Worm (Caenorhabditis elegans) whole organism, young adult: Measurements from ENCODE around the gene lgmn-1.

Experiments used
- B0019.2 ChIP-seq: fragments of 200-800 bp; sonication (Bioruptor generic); conservative IDR thresholded peaks from 2 replicates; pipeline ENCODE4 v1.3.6; 2022; ENCODE audit warnings: missing genetic modification reagents, missing genetic modification characterization, missing compliant biosample characterization
- B0336.3 ChIP-seq: fragments of 200-800 bp; sonication (Bioruptor generic); IDR thresholded peaks from 2 replicates; pipeline ENCODE4 v1.3.6; 2022; ENCODE audit warnings: missing genetic modification characterization, missing compliant biosample characterization
- D2030.7 ChIP-seq: fragments of 200-800 bp; sonication (Bioruptor generic); IDR thresholded peaks from 2 replicates; pipeline ENCODE4 v1.3.6; 2022; ENCODE audit warnings: missing genetic modification reagents, missing genetic modification characterization, missing compliant biosample characterization
- F49E8.2 ChIP-seq: sonication (generic microtip); optimal IDR thresholded peaks from 3 replicates; lab custom pipeline; 2017; ENCODE audit warnings: missing genetic modification characterization, mild to moderate bottlenecking, missing compliant biosample characterization, antibody characterized with exemption, moderate library complexity; ENCODE audit not compliant: insufficient read depth
- F57A8.1 ChIP-seq: fragments of 200-800 bp; sonication (Bioruptor generic); optimal IDR thresholded peaks from 2 replicates; lab custom pipeline; 2018; ENCODE audit warnings: mild to moderate bottlenecking, missing genetic modification characterization, moderate library complexity, missing compliant biosample characterization
- ZK185.1 ChIP-seq: sonication (generic microtip); optimal IDR thresholded peaks from 2 replicates; lab custom pipeline; 2016; ENCODE audit warnings: mild to moderate bottlenecking, missing genetic modification characterization, missing compliant biosample characterization; ENCODE audit not compliant: poor library complexity, severe bottlenecking
- aptf-2 ChIP-seq: fragments of 200-800 bp; sonication (Bioruptor generic); conservative IDR thresholded peaks from 2 replicates; pipeline ENCODE4 v1.3.6; 2022; ENCODE audit warnings: missing genetic modification reagents, missing genetic modification characterization, missing compliant biosample characterization
- athp-1 ChIP-seq: sonication (generic microtip); optimal IDR thresholded peaks from 2 replicates; lab custom pipeline; 2017; ENCODE audit warnings: mild to moderate bottlenecking, missing genetic modification characterization, missing compliant biosample characterization
- attf-5 ChIP-seq: fragments of 200-800 bp; sonication (Bioruptor generic); optimal IDR thresholded peaks from 2 replicates; lab custom pipeline; 2018; ENCODE audit warnings: mild to moderate bottlenecking, missing genetic modification characterization, missing compliant biosample characterization
- bed-1 ChIP-seq: fragments of 200-800 bp; sonication (Bioruptor generic); IDR thresholded peaks from 2 replicates; pipeline ENCODE4 v1.3.6; 2022; ENCODE audit warnings: missing genetic modification reagents, missing genetic modification characterization, missing compliant biosample characterization
- cebp-1 ChIP-seq, 2 experiments: fragments of 200-800 bp in 1 of 2; sonication (Bioruptor generic) in 1 of 2; sonication (generic microtip) in 1 of 2; IDR thresholded peaks in 1 of 2; optimal IDR thresholded peaks in 1 of 2; 2 replicates each; pipeline versions ENCODE4 v1.3.6 to Lab custom; 2017 to 2022; ENCODE audit warnings: missing compliant biosample characterization in 2 of 2, missing genetic modification characterization in 2 of 2, mild to moderate bottlenecking in 1 of 2, missing genetic modification reagents in 1 of 2, moderate library complexity in 1 of 2
- ceh-79 ChIP-seq: sonication (generic microtip); optimal IDR thresholded peaks from 2 replicates; lab custom pipeline; 2017; ENCODE audit warnings: mild to moderate bottlenecking, missing genetic modification characterization, missing compliant biosample characterization
- dpff-1 ChIP-seq: sonication (generic microtip); optimal IDR thresholded peaks from 2 replicates; lab custom pipeline; 2017; ENCODE audit warnings: mild to moderate bottlenecking, missing genetic modification characterization, missing compliant biosample characterization
- ets-4 ChIP-seq: fragments of 200-800 bp; sonication (Bioruptor generic); optimal IDR thresholded peaks from 2 replicates; lab custom pipeline; 2018; ENCODE audit warnings: mild to moderate bottlenecking, missing genetic modification characterization, missing compliant biosample characterization
- fkh-3 ChIP-seq: sonication (generic microtip); optimal IDR thresholded peaks from 2 replicates; lab custom pipeline; 2016; ENCODE audit warnings: mild to moderate bottlenecking, missing genetic modification characterization, missing compliant biosample characterization
- gei-17 ChIP-seq: fragments of 200-800 bp; sonication (Bioruptor generic); optimal IDR thresholded peaks from 2 replicates; lab custom pipeline; 2018; ENCODE audit warnings: mild to moderate bottlenecking, missing genetic modification characterization, missing compliant biosample characterization
- hlh-12 ChIP-seq: sonication (generic microtip); optimal IDR thresholded peaks from 2 replicates; lab custom pipeline; 2016; ENCODE audit warnings: missing genetic modification characterization, missing compliant biosample characterization
- hsf-1 ChIP-seq: fragments of 200-800 bp; sonication (Bioruptor generic); IDR thresholded peaks from 2 replicates; pipeline ENCODE4 v1.3.6; 2022; ENCODE audit warnings: missing genetic modification reagents, missing genetic modification characterization, missing compliant biosample characterization
- lin-35 ChIP-seq, 3 experiments: fragments of 150-350 bp in 2 of 3; sonication (generic microtip) in 1 of 3; optimal IDR thresholded peaks; 2 replicates each; lab custom pipeline; 2014 to 2018; ENCODE audit warnings: missing biosample characterization in 3 of 3, missing genetic modification characterization in 3 of 3, missing genetic modification reagents in 3 of 3
- mcd-1 ChIP-seq: fragments of 200-800 bp; sonication (Bioruptor generic); IDR thresholded peaks from 2 replicates; pipeline ENCODE4 v1.3.6; 2022; ENCODE audit warnings: missing genetic modification reagents, missing genetic modification characterization, missing compliant biosample characterization
- nfya-1 ChIP-seq: sonication (generic microtip); optimal IDR thresholded peaks from 2 replicates; lab custom pipeline; 2017; ENCODE audit warnings: antibody characterized with exemption, missing compliant biosample characterization, missing genetic modification characterization, borderline replicate concordance; ENCODE audit not compliant: insufficient read depth
- nhr-80 ChIP-seq: sonication (generic microtip); optimal IDR thresholded peaks from 2 replicates; lab custom pipeline; 2016; ENCODE audit warnings: missing genetic modification characterization, missing compliant biosample characterization
- pbrm-1 ChIP-seq: fragments of 200-800 bp; sonication (Bioruptor generic); IDR thresholded peaks from 2 replicates; pipeline ENCODE4 v1.3.6; 2022; ENCODE audit warnings: missing genetic modification reagents, missing genetic modification characterization, missing compliant biosample characterization
- rcor-1 ChIP-seq: fragments of 200-800 bp; sonication (Bioruptor generic); IDR thresholded peaks from 2 replicates; pipeline ENCODE4 v1.3.6; 2022; ENCODE audit warnings: missing genetic modification reagents, missing genetic modification characterization, missing compliant biosample characterization
- repo-1 ChIP-seq: sonication (generic microtip); optimal IDR thresholded peaks from 2 replicates; lab custom pipeline; 2017; ENCODE audit warnings: mild to moderate bottlenecking, missing genetic modification characterization, missing compliant biosample characterization
- rpc-1 ChIP-seq, 2 experiments: fragments of 150-350 bp in 1 of 2; sonication (generic microtip) in 1 of 2; optimal IDR thresholded peaks; 2 replicates each; lab custom pipeline; 2014 to 2018; ENCODE audit warnings: missing biosample characterization in 1 of 2, missing genetic modification characterization in 1 of 2, missing genetic modification reagents in 1 of 2, missing genotype in 1 of 2
- snpc-3.4 ChIP-seq: sonication (generic microtip); optimal IDR thresholded peaks from 2 replicates; lab custom pipeline; 2017; ENCODE audit warnings: missing genetic modification characterization, mild to moderate bottlenecking, missing compliant biosample characterization, antibody characterized with exemption, moderate library complexity, missing genotype, missing genetic modification reagents
- tbx-9 ChIP-seq: sonication (generic microtip); optimal IDR thresholded peaks from 2 replicates; lab custom pipeline; 2016; ENCODE audit warnings: borderline replicate concordance, missing genetic modification characterization, inconsistent platforms, missing compliant biosample characterization
- unc-130 ChIP-seq: sonication (generic microtip); optimal IDR thresholded peaks from 2 replicates; lab custom pipeline; 2016; ENCODE audit warnings: missing genetic modification reagents, missing genetic modification characterization, missing compliant biosample characterization
- unc-62 ChIP-seq: fragments of 150-350 bp; optimal IDR thresholded peaks from 2 replicates; lab custom pipeline; 2014; ENCODE audit warnings: missing biosample characterization, missing genetic modification reagents, missing genetic modification characterization
- zim-3 ChIP-seq: sonication (generic microtip); optimal IDR thresholded peaks from 2 replicates; lab custom pipeline; 2017; ENCODE audit warnings: mild to moderate bottlenecking, missing genetic modification characterization, moderate library complexity, missing compliant biosample characterization
- ztf-25 ChIP-seq: fragments of 200-800 bp; sonication (Bioruptor generic); IDR thresholded peaks from 2 replicates; pipeline ENCODE4 v1.3.6; 2022; ENCODE audit warnings: missing genetic modification reagents, missing genetic modification characterization, missing compliant biosample characterization
- ztf-6 ChIP-seq: fragments of 200-800 bp; sonication (Bioruptor generic); IDR thresholded peaks from 2 replicates; pipeline ENCODE4 v1.3.6; 2022; ENCODE audit warnings: missing genetic modification reagents, missing genetic modification characterization, missing compliant biosample characterization

Gene lgmn-1

DNA sequence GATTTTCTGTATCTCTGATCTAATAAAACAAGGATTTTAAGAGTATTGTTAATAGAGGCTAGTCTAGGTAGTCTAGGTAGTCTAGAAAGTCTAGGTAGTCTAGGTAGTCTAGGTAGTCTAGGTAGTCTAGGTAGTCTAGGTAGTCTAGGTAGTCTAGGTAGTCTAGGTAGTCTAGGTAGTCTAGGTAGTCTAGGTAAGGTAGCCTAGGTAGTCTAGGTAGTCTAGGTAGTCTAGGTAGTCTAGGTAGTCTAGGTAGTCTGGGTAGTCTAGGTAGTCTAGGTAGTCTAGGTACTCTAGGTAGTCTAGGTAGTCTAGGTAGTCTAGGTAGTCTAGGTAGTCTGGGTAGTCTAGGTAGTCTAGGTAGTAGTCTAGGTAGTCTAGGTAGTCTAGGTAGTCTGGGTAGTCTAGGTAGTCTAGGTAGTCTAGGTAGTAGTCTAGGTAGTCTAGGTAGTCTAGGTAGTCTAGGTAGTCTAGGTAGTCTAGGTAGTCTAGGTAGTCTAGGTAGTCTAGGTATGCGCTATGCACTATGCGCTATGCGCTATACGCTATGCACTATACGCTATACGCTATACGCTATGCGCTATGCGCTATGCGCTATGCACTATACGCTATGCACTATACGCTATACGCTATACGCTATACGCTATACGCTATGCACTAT is 2.8 kb upstream of the lgmn-1 start (continued):
- TF ChIP-seq F57A8.1 (GFP tag; lab: Kevin White, UChicago) = peak; percentile 62
- TF ChIP-seq ets-4 = peak; percentile 2
- TF ChIP-seq fkh-3 (tag; lab: Kevin White, UChicago) = peak; percentile 53
- TF ChIP-seq athp-1 (tag; lab: Kevin White, UChicago) = peak; percentile 60
- peak; percentile 38 for TF ChIP-seq tbx-9 (tag; lab: Kevin White, UChicago)
- peak; percentile 57 for TF ChIP-seq nfya-1 (tag; lab: Kevin White, UChicago)
- peak; percentile 43 for TF ChIP-seq hlh-12 (tag; lab: Kevin White, UChicago)
- peak; percentile 47 for TF ChIP-seq ZK185.1 (tag; lab: Kevin White, UChicago)

DNA sequence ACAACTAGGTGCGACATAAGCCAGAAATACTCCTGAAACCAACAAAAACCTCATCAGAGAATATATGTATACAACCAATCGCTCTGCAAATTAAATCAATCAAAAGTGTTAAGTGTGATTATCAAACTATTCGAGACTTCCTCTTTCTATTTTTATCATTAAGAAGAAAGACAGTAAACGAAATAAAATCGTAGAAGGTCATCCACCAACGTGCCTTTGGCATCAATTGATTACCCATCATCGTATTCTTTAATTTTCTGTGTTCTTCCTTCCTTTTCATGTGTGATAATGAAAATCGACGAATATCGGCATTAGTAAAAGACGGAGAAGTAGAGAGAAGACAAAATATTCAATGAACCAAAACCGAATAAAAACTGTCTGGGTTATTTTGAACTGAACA is 910 bp upstream of the lgmn-1 start:
- TF ChIP-seq F49E8.2 (tag; lab: Kevin White, UChicago) = no peak
- TF ChIP-seq, all 124 proteins: peak for 0

ce11 chrV:12513900-12514299 is 1.0 kb downstream of the lgmn-1 start:
- TF ChIP-seq nhr-80 (tag; lab: Kevin White, UChicago) (peak; percentile 35), cebp-1 (GFP tag; IDR thresholded peaks at IDR 0.05; lab: Robert Waterston, UW) (peak; percentile 79), cebp-1 (tag; optimal IDR thresholded peaks at IDR 0.05; lab: Kevin White, UChicago) (peak; percentile 93), hsf-1 (GFP tag; lab: Robert Waterston, UW) (no peak)

DNA sequence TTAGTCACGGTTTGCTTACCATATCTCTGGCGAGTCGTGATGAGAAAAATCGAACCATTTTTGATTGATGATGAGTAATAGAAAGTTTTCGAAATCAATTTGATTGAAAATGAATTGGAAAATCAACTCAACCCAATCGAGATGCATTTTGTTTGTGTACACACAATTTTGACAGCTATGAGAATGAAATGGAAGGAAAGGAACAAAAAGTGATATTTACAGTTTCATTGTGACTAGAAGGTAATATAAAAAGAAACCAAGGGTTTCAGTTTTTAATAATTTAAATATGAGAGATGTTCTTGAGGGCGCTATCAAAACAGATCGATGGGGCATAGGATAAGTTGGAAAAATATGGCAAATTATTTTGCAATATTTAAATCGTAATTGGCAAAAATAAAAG is 4.3 kb downstream of the lgmn-1 start, which contains the start of gene cal-1:
cal-1 (minus strand) TSS at position 101 of the 400 bp plus-strand sequence.
- TF ChIP-seq ztf-6 = no peak
- TF ChIP-seq unc-62 (GFP tag; lab: Kevin White, UChicago) = peak; percentile 10
- no peak for TF ChIP-seq B0019.2 (GFP tag; lab: Robert Waterston, UW)
- TF ChIP-seq repo-1 (tag; lab: Kevin White, UChicago) = no peak

ce11 chrV:12517757-12518156 is 4.9 kb downstream of the lgmn-1 start:
- no peak for TF ChIP-seq B0336.3 (GFP tag; lab: Robert Waterston, UW)
- no peak for TF ChIP-seq D2030.7 (GFP tag; lab: Robert Waterston, UW)
- TF ChIP-seq unc-130 (GFP tag; lab: Kevin White, UChicago) = no peak
- no peak for TF ChIP-seq ZK185.1 (tag; lab: Kevin White, UChicago)
- TF ChIP-seq aptf-2 (GFP tag; lab: Robert Waterston, UW) = no peak
- TF ChIP-seq ceh-79 = no peak
- TF ChIP-seq ztf-25 (GFP tag; lab: Robert Waterston, UW) = no peak
- no peak for TF ChIP-seq zim-3 (tag; lab: Kevin White, UChicago)
- no peak for TF ChIP-seq snpc-3.4 (tag; lab: Kevin White, UChicago)
- no peak for TF ChIP-seq mcd-1 (GFP tag; lab: Robert Waterston, UW)
- no peak for TF ChIP-seq pbrm-1
- TF ChIP-seq rcor-1 (GFP tag; lab: Robert Waterston, UW) = no peak
- TF ChIP-seq bed-1 (GFP tag; lab: Robert Waterston, UW) = no peak
- TF ChIP-seq lin-35 (GFP tag; optimal IDR thresholded peaks at IDR 0.05; lab: Kevin White, UChicago) = no peak
- TF ChIP-seq gei-17 (GFP tag; lab: Kevin White, UChicago) = no peak
- TF ChIP-seq attf-5 = no peak
- no peak for TF ChIP-seq dpff-1 (tag; lab: Kevin White, UChicago)
- TF ChIP-seq rpc-1 (optimal IDR thresholded peaks at IDR 0.05; lab: Kevin White, UChicago) = no peak
- no peak for TF ChIP-seq rpc-1 (tag; optimal IDR thresholded peaks at IDR 0.05; lab: Kevin White, UChicago)
- TF ChIP-seq, all 124 proteins: peak for 0
